Worm (Caenorhabditis elegans) whole organism, young adult: ENCODE measurements around the gene W02H3.3.

Experiments used
- F22D6.2 ChIP-seq: sonication (generic microtip); optimal IDR thresholded peaks from 2 replicates; lab custom pipeline; 2016; ENCODE audit warnings: mild to moderate bottlenecking, missing genetic modification characterization, missing compliant biosample characterization
- F39B2.1 ChIP-seq: fragments of 200-800 bp; sonication (Bioruptor generic); IDR thresholded peaks from 2 replicates; pipeline ENCODE4 v1.3.6; 2022; ENCODE audit warnings: missing genetic modification reagents, missing genetic modification characterization, missing compliant biosample characterization
- F57A8.1 ChIP-seq: fragments of 200-800 bp; sonication (Bioruptor generic); optimal IDR thresholded peaks from 2 replicates; lab custom pipeline; 2018; ENCODE audit warnings: mild to moderate bottlenecking, missing genetic modification characterization, moderate library complexity, missing compliant biosample characterization
- K11D2.4 ChIP-seq: fragments of 200-800 bp; sonication (Bioruptor generic); IDR thresholded peaks from 2 replicates; pipeline ENCODE4 v1.3.6; 2022; ENCODE audit warnings: missing genetic modification reagents, missing genetic modification characterization, missing compliant biosample characterization
- K12H6.12 ChIP-seq: fragments of 200-800 bp; sonication (Bioruptor generic); optimal IDR thresholded peaks from 2 replicates; lab custom pipeline; 2018; ENCODE audit warnings: mild to moderate bottlenecking, missing genetic modification characterization, missing compliant biosample characterization
- Y53F4B.3 ChIP-seq: fragments of 200-800 bp; sonication (Bioruptor generic); IDR thresholded peaks from 2 replicates; pipeline ENCODE4 v1.3.6; 2022; ENCODE audit warnings: missing genetic modification reagents, missing genetic modification characterization, missing compliant biosample characterization
- Y53G8AR.9 ChIP-seq: fragments of 200-800 bp; sonication (Bioruptor generic); conservative IDR thresholded peaks from 2 replicates; pipeline ENCODE4 v1.3.6; 2022; ENCODE audit warnings: missing genetic modification reagents, missing genetic modification characterization, missing compliant biosample characterization
- aptf-2 ChIP-seq: fragments of 200-800 bp; sonication (Bioruptor generic); conservative IDR thresholded peaks from 2 replicates; pipeline ENCODE4 v1.3.6; 2022; ENCODE audit warnings: missing genetic modification reagents, missing genetic modification characterization, missing compliant biosample characterization
- aptf-3 ChIP-seq: fragments of 200-800 bp; sonication (Bioruptor generic); IDR thresholded peaks from 2 replicates; pipeline ENCODE4 v1.3.6; 2022; ENCODE audit warnings: missing genetic modification characterization, missing compliant biosample characterization
- athp-1 ChIP-seq: sonication (generic microtip); optimal IDR thresholded peaks from 2 replicates; lab custom pipeline; 2017; ENCODE audit warnings: mild to moderate bottlenecking, missing genetic modification characterization, missing compliant biosample characterization
- bed-1 ChIP-seq: fragments of 200-800 bp; sonication (Bioruptor generic); IDR thresholded peaks from 2 replicates; pipeline ENCODE4 v1.3.6; 2022; ENCODE audit warnings: missing genetic modification reagents, missing genetic modification characterization, missing compliant biosample characterization
- ceh-40 ChIP-seq: fragments of 200-800 bp; sonication (Bioruptor generic); IDR thresholded peaks from 2 replicates; pipeline ENCODE4 v1.3.6; 2022; ENCODE audit warnings: missing genetic modification characterization, missing compliant biosample characterization
- ceh-91 ChIP-seq: fragments of 200-800 bp; sonication (Bioruptor generic); IDR thresholded peaks from 2 replicates; pipeline ENCODE4 v1.3.6; 2022; ENCODE audit warnings: missing genetic modification reagents, missing genetic modification characterization, missing compliant biosample characterization
- chd-7 ChIP-seq: sonication (generic microtip); optimal IDR thresholded peaks from 2 replicates; lab custom pipeline; 2016; ENCODE audit warnings: mild to moderate bottlenecking, missing genetic modification characterization, moderate library complexity, missing compliant biosample characterization
- ets-4 ChIP-seq: fragments of 200-800 bp; sonication (Bioruptor generic); optimal IDR thresholded peaks from 2 replicates; lab custom pipeline; 2018; ENCODE audit warnings: mild to moderate bottlenecking, missing genetic modification characterization, missing compliant biosample characterization
- fkh-3 ChIP-seq: sonication (generic microtip); optimal IDR thresholded peaks from 2 replicates; lab custom pipeline; 2016; ENCODE audit warnings: mild to moderate bottlenecking, missing genetic modification characterization, missing compliant biosample characterization
- hlh-12 ChIP-seq: sonication (generic microtip); optimal IDR thresholded peaks from 2 replicates; lab custom pipeline; 2016; ENCODE audit warnings: missing genetic modification characterization, missing compliant biosample characterization
- hsf-1 ChIP-seq: fragments of 200-800 bp; sonication (Bioruptor generic); IDR thresholded peaks from 2 replicates; pipeline ENCODE4 v1.3.6; 2022; ENCODE audit warnings: missing genetic modification reagents, missing genetic modification characterization, missing compliant biosample characterization
- lin-40 ChIP-seq: sonication (generic microtip); optimal IDR thresholded peaks from 2 replicates; lab custom pipeline; 2016; ENCODE audit warnings: missing genetic modification characterization, mild to moderate bottlenecking, missing compliant biosample characterization, missing genotype, missing genetic modification reagents
- lir-1 ChIP-seq: fragments of 200-800 bp; sonication (Bioruptor generic); conservative IDR thresholded peaks from 2 replicates; pipeline ENCODE4 v1.3.6; 2022; ENCODE audit warnings: missing genetic modification reagents, missing genetic modification characterization, missing compliant biosample characterization
- madf-6 ChIP-seq: fragments of 200-800 bp; sonication (Bioruptor generic); IDR thresholded peaks from 2 replicates; pipeline ENCODE4 v1.3.6; 2022; ENCODE audit warnings: missing genetic modification reagents, missing genetic modification characterization, missing compliant biosample characterization
- mcd-1 ChIP-seq: fragments of 200-800 bp; sonication (Bioruptor generic); IDR thresholded peaks from 2 replicates; pipeline ENCODE4 v1.3.6; 2022; ENCODE audit warnings: missing genetic modification reagents, missing genetic modification characterization, missing compliant biosample characterization
- mxl-1 ChIP-seq: sonication (generic microtip); optimal IDR thresholded peaks from 2 replicates; lab custom pipeline; 2016; ENCODE audit warnings: missing genetic modification characterization, missing compliant biosample characterization
- nfya-1 ChIP-seq: sonication (generic microtip); optimal IDR thresholded peaks from 2 replicates; lab custom pipeline; 2017; ENCODE audit warnings: antibody characterized with exemption, missing compliant biosample characterization, missing genetic modification characterization, borderline replicate concordance; ENCODE audit not compliant: insufficient read depth
- nhr-179 ChIP-seq: sonication (generic microtip); optimal IDR thresholded peaks from 2 replicates; lab custom pipeline; 2016; ENCODE audit warnings: mild to moderate bottlenecking, missing genetic modification characterization, missing compliant biosample characterization
- nhr-80 ChIP-seq: sonication (generic microtip); optimal IDR thresholded peaks from 2 replicates; lab custom pipeline; 2016; ENCODE audit warnings: missing genetic modification characterization, missing compliant biosample characterization
- sea-2 ChIP-seq: fragments of 200-800 bp; sonication (Bioruptor generic); IDR thresholded peaks from 2 replicates; pipeline ENCODE4 v1.3.6; 2022; ENCODE audit warnings: missing genetic modification characterization, missing compliant biosample characterization
- snpc-1.1 ChIP-seq: sonication (generic microtip); optimal IDR thresholded peaks from 2 replicates; lab custom pipeline; 2017; ENCODE audit warnings: missing genetic modification characterization, mild to moderate bottlenecking, missing compliant biosample characterization, antibody characterized with exemption, moderate library complexity, missing genotype, missing genetic modification reagents; ENCODE audit not compliant: insufficient read depth
- tlf-1 ChIP-seq: fragments of 200-800 bp; sonication (Bioruptor generic); optimal IDR thresholded peaks from 2 replicates; lab custom pipeline; 2018; ENCODE audit warnings: mild to moderate bottlenecking, missing genetic modification characterization, missing compliant biosample characterization
- zfh-2 ChIP-seq: fragments of 200-800 bp; sonication (Bioruptor generic); conservative IDR thresholded peaks from 2 replicates; pipeline ENCODE4 v1.3.6; 2022; ENCODE audit warnings: missing genetic modification reagents, missing genetic modification characterization, missing compliant biosample characterization
- ztf-18 ChIP-seq: sonication (generic microtip); optimal IDR thresholded peaks from 2 replicates; lab custom pipeline; 2016; ENCODE audit warnings: missing genotype, mild to moderate bottlenecking, missing genetic modification characterization, missing compliant biosample characterization
- ztf-25 ChIP-seq: fragments of 200-800 bp; sonication (Bioruptor generic); IDR thresholded peaks from 2 replicates; pipeline ENCODE4 v1.3.6; 2022; ENCODE audit warnings: missing genetic modification reagents, missing genetic modification characterization, missing compliant biosample characterization
- ztf-26 ChIP-seq: sonication (generic microtip); optimal IDR thresholded peaks from 2 replicates; lab custom pipeline; 2017; ENCODE audit warnings: missing genetic modification characterization, missing compliant biosample characterization
- ztf-3 ChIP-seq: fragments of 200-800 bp; sonication (Bioruptor generic); optimal IDR thresholded peaks from 2 replicates; lab custom pipeline; 2018; ENCODE audit warnings: mild to moderate bottlenecking, missing genetic modification characterization, missing compliant biosample characterization

The W02H3.3 gene

ce11 chrX:11076491-11076890 lies 21.5 kb downstream of the W02H3.3 start, which contains the start of gene W04G3.12:
Gene W04G3.12 (minus strand): TSS chrX:11076801.
- no peak for TF ChIP-seq ztf-26 (tag; lab: Kevin White, UChicago)
- no peak for TF ChIP-seq ztf-18 (tag; lab: Kevin White, UChicago)
- TF ChIP-seq tlf-1 (GFP tag; lab: Kevin White, UChicago) = no peak
- no peak for TF ChIP-seq Y53G8AR.9 (GFP tag; lab: Robert Waterston, UW)
- no peak for TF ChIP-seq mcd-1
- TF ChIP-seq ztf-25 (GFP tag; lab: Robert Waterston, UW) = no peak
- TF ChIP-seq madf-6 (GFP tag; lab: Robert Waterston, UW) = no peak
- TF ChIP-seq hsf-1 (GFP tag; lab: Robert Waterston, UW) = no peak

DNA sequence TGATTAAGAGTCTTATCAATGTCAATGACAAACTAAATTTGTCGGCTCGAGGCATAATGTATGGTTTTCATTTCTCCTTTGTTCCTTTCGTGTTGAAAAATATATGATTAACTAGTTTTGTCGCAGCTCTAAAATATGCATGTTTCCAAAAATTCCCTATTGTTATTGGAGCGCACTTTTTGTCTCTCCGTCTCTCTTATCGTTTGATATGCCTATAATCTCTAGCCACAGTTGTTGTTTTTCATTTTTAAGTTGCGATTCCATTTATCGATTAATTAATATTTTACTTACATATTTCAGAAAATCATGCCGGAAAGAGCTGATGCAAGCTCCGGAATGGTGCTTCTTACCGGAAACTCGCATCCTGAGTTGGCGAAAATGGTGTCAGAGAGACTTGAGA lies 24.6 kb downstream of the W02H3.3 start, which contains the start of gene W04G3.5:
Gene W04G3.5 (plus strand): TSS at position 301 of the 400 bp plus-strand sequence.
- TF ChIP-seq sea-2 (GFP tag; lab: Robert Waterston, UW) (no peak), K11D2.4 (GFP tag; lab: Robert Waterston, UW) (no peak), chd-7 (no peak), Y53G8AR.9 (GFP tag; lab: Robert Waterston, UW) (no peak), nhr-80 (no peak), nfya-1 (tag; lab: Kevin White, UChicago) (no peak), lir-1 (GFP tag; lab: Robert Waterston, UW) (no peak), fkh-3 (tag; lab: Kevin White, UChicago) (no peak), snpc-1.1 (no peak), F22D6.2 (tag; lab: Kevin White, UChicago) (no peak), aptf-3 (GFP tag; lab: Robert Waterston, UW) (no peak), athp-1 (tag; lab: Kevin White, UChicago) (no peak), nhr-179 (tag; lab: Kevin White, UChicago) (no peak), aptf-2 (no peak), Y53F4B.3 (GFP tag; lab: Robert Waterston, UW) (no peak)

DNA sequence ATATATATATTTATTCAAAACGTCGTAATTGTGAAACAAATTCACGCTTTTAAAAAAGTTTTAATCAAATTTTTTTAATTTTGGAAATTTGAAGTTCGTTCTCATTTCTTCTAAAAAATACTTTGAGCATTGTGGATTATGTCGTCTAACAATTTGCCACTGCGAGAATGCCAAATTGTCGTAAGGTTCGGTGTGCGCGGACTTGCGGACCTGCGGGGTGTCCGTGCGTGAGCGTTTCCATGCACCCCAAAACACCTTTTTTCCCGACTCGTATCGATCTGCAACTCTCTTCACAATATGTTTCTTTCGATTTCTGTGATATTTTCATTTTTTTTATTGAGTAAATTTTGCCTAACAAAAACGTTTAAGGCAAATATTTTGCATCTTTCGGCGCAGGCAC lies 25.3 kb downstream of the W02H3.3 start:
- TF ChIP-seq F39B2.1 (GFP tag; lab: Robert Waterston, UW) (no peak), ceh-91 (GFP tag; lab: Robert Waterston, UW) (no peak), zfh-2 (GFP tag; lab: Robert Waterston, UW) (no peak), mxl-1 (tag; lab: Kevin White, UChicago) (no peak), ets-4 (no peak), Y53G8AR.9 (GFP tag; lab: Robert Waterston, UW) (no peak), ztf-3 (no peak), nhr-179 (tag; lab: Kevin White, UChicago) (no peak), bed-1 (GFP tag; lab: Robert Waterston, UW) (no peak), hsf-1 (GFP tag; lab: Robert Waterston, UW) (no peak), lin-40 (tag; lab: Kevin White, UChicago) (no peak), F57A8.1 (GFP tag; lab: Kevin White, UChicago) (no peak)
- TF ChIP-seq, all 124 proteins: peak for 0

ce11 chrX:11068334-11068733 lies 29.7 kb downstream of the W02H3.3 start, which contains the start of gene apt-9:
Gene apt-9 (plus strand): TSS chrX:11068527.
- peak; percentile 59 for TF ChIP-seq zfh-2 (GFP tag; lab: Robert Waterston, UW)
- TF ChIP-seq hlh-12 (tag; lab: Kevin White, UChicago) = no peak
- TF ChIP-seq K12H6.12 (tag; lab: Kevin White, UChicago) = peak; percentile 20
- TF ChIP-seq ceh-40 = no peak
- TF ChIP-seq nfya-1 (tag; lab: Kevin White, UChicago) = no peak
